Fruit fly (Drosophila melanogaster) whole organism, pupa: ENCODE data around the gene Ir92a.

Experiments used
- CG10348 ChIP-seq: fragments of 200-800 bp; sonication (Bioruptor generic); IDR thresholded peaks from 2 replicates; pipeline ENCODE4 v1.3.6; 2022; ENCODE audit warnings: missing biosample characterization, missing genetic modification characterization
- CG12605 ChIP-seq: fragments of 200-800 bp; sonication (Bioruptor generic); IDR thresholded peaks from 2 replicates; pipeline ENCODE4 v1.3.6; 2022; ENCODE audit warnings: missing biosample characterization, missing genetic modification characterization
- CG13204 ChIP-seq: fragments of 200-800 bp; sonication (Bioruptor generic); optimal IDR thresholded peaks from 2 replicates; lab custom pipeline; 2018; ENCODE audit warnings: missing biosample characterization, mild to moderate bottlenecking, missing genetic modification characterization, moderate library complexity
- CG14655 ChIP-seq: fragments of 200-800 bp; sonication (Bioruptor generic); optimal IDR thresholded peaks from 3 replicates; lab custom pipeline; 2017; ENCODE audit warnings: mild to moderate bottlenecking, missing biosample characterization, missing genetic modification reagents, missing genetic modification characterization
- CG15710 ChIP-seq: fragments of 200-800 bp; sonication (Bioruptor generic); optimal IDR thresholded peaks from 2 replicates; lab custom pipeline; 2018; ENCODE audit warnings: missing biosample characterization, mild to moderate bottlenecking, missing genetic modification characterization, moderate library complexity
- CG17806 ChIP-seq: fragments of 200-800 bp; sonication (Bioruptor generic); optimal IDR thresholded peaks from 2 replicates; lab custom pipeline; 2018; ENCODE audit warnings: missing biosample characterization, mild to moderate bottlenecking, missing genetic modification characterization, moderate library complexity
- CG32121 ChIP-seq: fragments of 200-800 bp; sonication (Bioruptor generic); IDR thresholded peaks from 2 replicates; pipeline ENCODE4 v1.3.6; 2022; ENCODE audit warnings: missing biosample characterization, missing genetic modification characterization
- CG34367 ChIP-seq: fragments of 200-800 bp; sonication (Bioruptor generic); optimal IDR thresholded peaks from 2 replicates; lab custom pipeline; 2018; ENCODE audit warnings: missing biosample characterization, mild to moderate bottlenecking, missing genetic modification characterization
- CG4496 ChIP-seq: fragments of 200-800 bp; sonication (Bioruptor generic); IDR thresholded peaks from 3 replicates; pipeline ENCODE4 v1.3.6; 2022; ENCODE audit warnings: missing biosample characterization, missing genetic modification characterization
- CG8159 ChIP-seq: fragments of 200-800 bp; sonication (Bioruptor generic); optimal IDR thresholded peaks from 3 replicates; lab custom pipeline; 2018; ENCODE audit warnings: missing biosample characterization, mild to moderate bottlenecking, missing genetic modification characterization, moderate library complexity
- CG8301 ChIP-seq: fragments of 200-800 bp; sonication (Bioruptor generic); optimal IDR thresholded peaks from 2 replicates; lab custom pipeline; 2018; ENCODE audit warnings: missing biosample characterization, mild to moderate bottlenecking, missing genetic modification characterization
- CG9948 ChIP-seq: fragments of 200-800 bp; sonication (Bioruptor generic); optimal IDR thresholded peaks from 2 replicates; lab custom pipeline; 2018; ENCODE audit warnings: missing biosample characterization, mild to moderate bottlenecking, missing genetic modification characterization, moderate library complexity
- D1 ChIP-seq: fragments of 200-800 bp; sonication (Bioruptor generic); optimal IDR thresholded peaks from 2 replicates; lab custom pipeline; 2018; ENCODE audit warnings: missing biosample characterization, mild to moderate bottlenecking, missing genetic modification characterization, moderate library complexity
- EcR ChIP-seq: fragments of 200-800 bp; sonication (Bioruptor generic); optimal IDR thresholded peaks from 3 replicates; lab custom pipeline; 2019; ENCODE audit warnings: missing biosample characterization, missing genetic modification characterization, mild to moderate bottlenecking, moderate library complexity, missing genetic modification reagents
- Ets98B ChIP-seq: fragments of 200-800 bp; sonication (Bioruptor generic); IDR thresholded peaks from 2 replicates; pipeline ENCODE4 v1.3.6; 2022; ENCODE audit warnings: missing biosample characterization, missing genetic modification characterization
- Pif1A ChIP-seq: fragments of 200-800 bp; sonication (Bioruptor generic); optimal IDR thresholded peaks from 3 replicates; lab custom pipeline; 2016; ENCODE audit warnings: missing biosample characterization, missing genetic modification characterization
- Pif1B ChIP-seq: fragments of 200-800 bp; sonication (Bioruptor generic); optimal IDR thresholded peaks from 3 replicates; lab custom pipeline; 2016; ENCODE audit warnings: missing biosample characterization, missing genetic modification characterization
- Snoo ChIP-seq: fragments of 200-800 bp; sonication (Bioruptor generic); optimal IDR thresholded peaks from 3 replicates; lab custom pipeline; 2017; ENCODE audit warnings: missing biosample characterization, mild to moderate bottlenecking, missing genetic modification characterization, inconsistent platforms
- fd96Ca ChIP-seq: fragments of 200-800 bp; sonication (Bioruptor generic); IDR thresholded peaks from 3 replicates; pipeline ENCODE4 v1.3.6; 2022; ENCODE audit warnings: missing biosample characterization, missing genetic modification characterization
- gl ChIP-seq: fragments of 200-800 bp; sonication (Bioruptor generic); optimal IDR thresholded peaks from 2 replicates; lab custom pipeline; 2018; ENCODE audit warnings: missing biosample characterization, mild to moderate bottlenecking, missing genetic modification characterization
- rn ChIP-seq: fragments of 200-800 bp; sonication (Bioruptor generic); IDR thresholded peaks from 2 replicates; pipeline ENCODE4 v1.3.6; 2022; ENCODE audit warnings: missing biosample characterization, missing genetic modification characterization

Gene Ir92a

dm6 chr3R:20309661-20310497 is 28.9 kb upstream of the Ir92a start:
- TF ChIP-seq CG8301 (tag; lab: Kevin White, UChicago) (no peak), Pif1A (GFP tag; lab: Kevin White, UChicago) (no peak), CG8159 (tag; lab: Kevin White, UChicago) (no peak), CG9948 (tag; lab: Kevin White, UChicago) (no peak), EcR (GFP tag; lab: Kevin White, UChicago) (no peak), CG13204 (GFP tag; lab: Kevin White, UChicago) (peak; percentile 86), Snoo (tag; lab: Kevin White, UChicago) (no peak), CG10348 (GFP tag; lab: Robert Waterston, UW) (no peak), gl (tag; lab: Kevin White, UChicago) (no peak), D1 (tag; lab: Kevin White, UChicago) (no peak), CG4496 (no peak), fd96Ca (GFP tag; lab: Robert Waterston, UW) (no peak), CG17806 (tag; lab: Kevin White, UChicago) (no peak), Ets98B (GFP tag; lab: Robert Waterston, UW) (no peak), CG12605 (GFP tag; lab: Robert Waterston, UW) (no peak), CG32121 (0 out of 2 replicates have a peak, but pooled peaks have one; percentile 7), CG15710 (tag; lab: Kevin White, UChicago) (no peak)

- TF ChIP-seq gl (tag; lab: Kevin White, UChicago) (no peak), fd96Ca (GFP tag; lab: Robert Waterston, UW) (0 out of 3 replicates have a peak, but pooled peaks have one; percentile 18), CG13204 (GFP tag; lab: Kevin White, UChicago) (peak; percentile 26), CG10348 (GFP tag; lab: Robert Waterston, UW) (no peak), CG34367 (tag; lab: Kevin White, UChicago) (no peak), EcR (GFP tag; lab: Kevin White, UChicago) (no peak), CG12605 (GFP tag; lab: Robert Waterston, UW) (no peak), CG32121 (no peak), CG8159 (tag; lab: Kevin White, UChicago) (no peak)
Measured at dm6 chr3R:20310498-20310822, 28.3 kb upstream of the Ir92a start.

dm6 chr3R:20310905-20311304 is 27.9 kb upstream of the Ir92a start:
- TF ChIP-seq CG17806 (tag; lab: Kevin White, UChicago) (no peak), CG9948 (tag; lab: Kevin White, UChicago) (no peak), CG14655 (peak; percentile 36), CG8301 (tag; lab: Kevin White, UChicago) (no peak), CG13204 (GFP tag; lab: Kevin White, UChicago) (no peak), CG10348 (GFP tag; lab: Robert Waterston, UW) (no peak), gl (tag; lab: Kevin White, UChicago) (no peak), rn (GFP tag; lab: Robert Waterston, UW) (no peak), Snoo (tag; lab: Kevin White, UChicago) (peak; percentile 25), CG15710 (tag; lab: Kevin White, UChicago) (no peak), D1 (tag; lab: Kevin White, UChicago) (no peak), EcR (GFP tag; lab: Kevin White, UChicago) (no peak), fd96Ca (GFP tag; lab: Robert Waterston, UW) (no peak), Pif1B (GFP tag; lab: Kevin White, UChicago) (no peak), CG4496 (no peak)

dm6 chr3R:20311406-20311805 is 27.4 kb upstream of the Ir92a start:
- TF ChIP-seq CG17806 (tag; lab: Kevin White, UChicago), result no peak
- TF ChIP-seq gl (tag; lab: Kevin White, UChicago), result no peak
- no peak for TF ChIP-seq CG4496
- peak; percentile 26; the same call in 1 of the 2 replicates for TF ChIP-seq Ets98B (GFP tag; lab: Robert Waterston, UW)
- no peak for TF ChIP-seq CG14655
- TF ChIP-seq CG9948 (tag; lab: Kevin White, UChicago), result no peak
- no peak for TF ChIP-seq Snoo (tag; lab: Kevin White, UChicago)
- no peak for TF ChIP-seq rn (GFP tag; lab: Robert Waterston, UW)
- TF ChIP-seq CG34367 (tag; lab: Kevin White, UChicago), result no peak

- TF ChIP-seq CG15710 (tag; lab: Kevin White, UChicago) (peak; percentile 31), CG8301 (tag; lab: Kevin White, UChicago) (peak; percentile 89), CG9948 (tag; lab: Kevin White, UChicago) (peak; percentile 56), CG17806 (tag; lab: Kevin White, UChicago) (peak; percentile 65), CG13204 (GFP tag; lab: Kevin White, UChicago) (no peak), Pif1A (GFP tag; lab: Kevin White, UChicago) (peak; percentile 92), rn (GFP tag; lab: Robert Waterston, UW) (no peak), CG4496 (peak; percentile 92), CG32121 (peak; percentile 92), Ets98B (GFP tag; lab: Robert Waterston, UW) (peak; percentile 87), CG8159 (tag; lab: Kevin White, UChicago) (peak; percentile 90), CG34367 (tag; lab: Kevin White, UChicago) (peak; percentile 13), EcR (GFP tag; lab: Kevin White, UChicago) (no peak), Pif1B (GFP tag; lab: Kevin White, UChicago) (peak; percentile 78), D1 (tag; lab: Kevin White, UChicago) (no peak), CG10348 (GFP tag; lab: Robert Waterston, UW) (peak; percentile 42; the same call in 1 of the 2 replicates), fd96Ca (GFP tag; lab: Robert Waterston, UW) (peak; percentile 88), CG14655 (peak; percentile 89), gl (tag; lab: Kevin White, UChicago) (no peak), CG12605 (GFP tag; lab: Robert Waterston, UW) (peak; percentile 74), Snoo (tag; lab: Kevin White, UChicago) (no peak)
Measured at dm6 chr3R:20312838-20313237, 25.9 kb upstream of the Ir92a start.
